Worm (Caenorhabditis elegans): ENCODE measurements around the gene gcy-29.

Gene gcy-29

ce11 chrII:14580549-14580948, 32.0 kb upstream of the gcy-29 start, which contains the start of the genes nspb-8 and nspb-9:
Gene nspb-8, minus strand, starts transcription at chrII:14580649.
Gene nspb-9, plus strand, starts transcription at chrII:14580859.
- TF ChIP-seq mab-9 (GFP tag; IDR thresholded peaks at IDR 0.05) (no peak), efl-1 (optimal IDR thresholded peaks at IDR 0.05) (no peak), efl-1 (GFP tag; optimal IDR thresholded peaks at IDR 0.05 in 1 of 2) (peak in 1 of 2 experiments; percentile 62)

DNA sequence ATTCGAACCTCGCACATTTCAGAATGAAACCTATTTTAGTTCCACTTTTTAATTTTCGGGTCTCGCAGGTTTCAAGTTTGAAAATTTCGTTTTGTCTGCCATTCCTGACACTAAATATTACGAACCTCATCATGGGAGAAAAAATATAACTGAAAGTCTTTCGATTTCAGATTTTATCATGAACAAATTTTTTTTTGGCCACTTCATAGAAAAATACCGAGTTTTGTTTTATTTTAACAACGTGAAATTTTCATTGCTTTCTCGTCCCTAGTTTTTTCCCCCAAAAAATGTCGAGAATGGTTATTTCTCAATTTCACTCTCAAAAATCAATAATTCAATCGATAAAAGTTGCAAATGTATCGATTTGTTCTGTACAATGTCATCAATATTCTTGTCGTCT, 30.1 kb upstream of the gcy-29 start, which contains the start of gene C01G12.9:
Gene C01G12.9 (plus strand): TSS at position 301 of the 400 bp plus-strand sequence.
- TF ChIP-seq tlp-1 (tag; optimal IDR thresholded peaks at IDR 0.05), result no peak
- TF ChIP-seq efl-1 (optimal IDR thresholded peaks at IDR 0.05), result no peak
- peak in 1 of 2 experiments; percentile 51 for TF ChIP-seq efl-1 (GFP tag; optimal IDR thresholded peaks at IDR 0.05 in 1 of 2)

DNA sequence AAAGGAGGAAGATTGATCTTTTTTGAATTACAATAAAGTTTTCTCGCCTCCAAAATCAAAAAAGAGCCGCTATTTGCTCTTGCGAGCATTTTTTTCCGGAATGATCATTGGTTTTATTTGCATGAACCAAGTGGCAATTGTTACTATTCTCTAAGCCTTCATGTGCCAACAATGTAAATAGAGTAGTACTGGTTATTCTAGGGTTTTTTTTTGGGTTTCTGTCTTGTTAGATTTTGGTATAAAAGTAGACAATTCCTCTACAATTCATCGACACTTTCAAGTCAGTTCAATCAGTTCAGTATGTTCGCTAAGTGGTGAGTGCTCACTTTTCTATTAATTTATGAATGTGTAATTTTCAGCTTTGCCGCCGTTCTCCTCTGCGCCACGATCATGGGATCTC, 29.4 kb upstream of the gcy-29 start, which contains the start of gene nspb-7:
Gene nspb-7 (plus strand): TSS at position 301 of the 400 bp plus-strand sequence.
- TF ChIP-seq pag-3 (tag; optimal IDR thresholded peaks at IDR 0.05; ENCODE audit: borderline replicate concordance, insufficient read depth), result no peak
- no peak for TF ChIP-seq nhr-84 (tag; optimal IDR thresholded peaks at IDR 0.05)

DNA sequence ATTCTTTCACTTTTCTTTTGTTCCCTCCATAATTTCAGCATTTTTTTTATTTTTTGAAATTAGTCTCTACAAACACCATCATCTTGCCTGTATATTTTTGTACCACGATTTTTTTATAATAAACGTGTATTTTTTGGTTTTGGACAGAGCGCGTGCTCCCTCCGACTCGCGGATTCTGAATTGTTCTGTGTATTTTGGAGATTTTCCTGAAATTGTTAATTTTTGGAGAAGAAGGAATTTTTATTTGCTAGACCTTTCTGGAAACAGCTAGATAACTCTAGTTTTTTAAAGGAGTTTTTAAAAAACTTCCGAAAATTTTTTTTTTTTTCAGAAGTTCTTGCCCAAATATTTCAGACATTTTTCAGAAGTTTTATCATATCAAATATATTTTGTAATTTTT, 27.8 kb upstream of the gcy-29 start, which contains the start of gene C01G12.13:
Gene C01G12.13 (plus strand): TSS at position 301 of the 400 bp plus-strand sequence.
- TF ChIP-seq ceh-8 (GFP tag; optimal IDR thresholded peaks at IDR 0.05) (no peak), jun-1 (tag; optimal IDR thresholded peaks at IDR 0.05) (no peak), nhr-84 (tag; optimal IDR thresholded peaks at IDR 0.05) (no peak), lin-14 (GFP tag; optimal IDR thresholded peaks at IDR 0.05) (no peak), pax-3 (tag; optimal IDR thresholded peaks at IDR 0.05) (no peak), dpl-1 (GFP tag; optimal IDR thresholded peaks at IDR 0.05) (no peak), nhr-71 (tag; optimal IDR thresholded peaks at IDR 0.05) (no peak)

DNA sequence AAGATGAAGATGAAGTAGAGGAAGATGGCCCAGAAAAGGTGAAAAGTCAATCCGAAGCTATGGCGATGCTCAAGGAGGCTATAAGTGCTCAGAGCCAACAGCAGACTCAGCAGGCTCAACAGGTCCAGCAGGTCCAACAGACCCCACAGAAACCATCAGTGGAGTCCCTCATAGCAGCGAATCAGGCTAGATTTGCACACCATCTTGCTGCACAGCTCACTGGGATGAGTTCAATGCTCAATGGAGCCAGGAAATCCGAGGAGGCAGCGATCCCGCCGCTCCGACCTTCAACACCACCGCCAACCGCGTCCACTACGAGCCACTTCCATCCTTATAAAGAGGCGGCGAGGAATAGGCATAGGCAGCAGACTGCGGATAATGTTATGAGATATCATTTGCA, 26.2 kb upstream of the gcy-29 start:
- no peak for TF ChIP-seq hpl-2 (GFP tag; optimal IDR thresholded peaks at IDR 0.05)
- no peak for TF ChIP-seq lin-35 (GFP tag; optimal IDR thresholded peaks at IDR 0.05)
- no peak for TF ChIP-seq ztf-4 (tag; optimal IDR thresholded peaks at IDR 0.05)
- TF ChIP-seq swsn-7 (tag; optimal IDR thresholded peaks at IDR 0.05), result no peak
- no peak for TF ChIP-seq lin-15B (tag; optimal IDR thresholded peaks at IDR 0.05)
- TF ChIP-seq snu-23 (GFP tag; optimal IDR thresholded peaks at IDR 0.05), result no peak

- TF ChIP-seq tbx-2 (tag; optimal IDR thresholded peaks at IDR 0.05) (no peak), jun-1 (tag; optimal IDR thresholded peaks at IDR 0.05) (no peak), mab-9 (GFP tag; IDR thresholded peaks at IDR 0.05) (no peak), pqm-1 (tag; optimal IDR thresholded peaks at IDR 0.05) (no peak)
These were observed 24.7 kb upstream of the gcy-29 start, which contains the start of gene madf-5 for ce11 chrII:14573315-14573714. Gene madf-5, plus strand, starts transcription at chrII:14573615.

DNA sequence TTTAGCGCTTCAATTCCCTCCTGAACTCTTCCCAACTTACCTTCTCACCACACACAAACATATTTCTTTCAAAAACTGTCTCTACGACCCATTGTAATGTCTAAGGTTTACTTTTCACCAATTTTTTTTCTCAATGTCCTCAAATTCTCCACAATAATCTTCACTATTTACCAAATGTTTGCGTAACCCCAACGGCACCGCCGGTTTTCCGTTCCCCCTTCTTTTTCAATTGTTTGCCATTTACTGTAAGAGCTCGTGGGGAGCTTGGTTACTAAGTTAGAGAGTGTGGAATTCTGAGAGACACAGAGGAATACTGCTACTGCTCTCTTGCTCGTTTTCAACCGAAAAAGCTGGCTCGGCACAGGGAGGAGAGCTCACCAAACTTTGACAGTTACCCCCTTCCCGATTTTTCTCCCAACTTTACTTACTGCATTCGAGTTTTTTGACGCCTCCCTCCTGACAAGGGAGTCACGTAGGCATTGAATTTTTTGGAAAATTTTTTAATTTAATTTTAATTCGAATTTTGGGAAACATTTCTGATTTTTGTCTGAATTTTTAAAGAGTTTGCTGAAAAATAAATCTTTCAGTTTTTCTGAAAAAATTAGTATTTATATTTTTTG, 22.1 kb upstream of the gcy-29 start:
- TF ChIP-seq isw-1 (GFP tag; IDR thresholded peaks at IDR 0.05) (no peak), nhr-20 (tag; optimal IDR thresholded peaks at IDR 0.05) (no peak), nhr-77 (tag; optimal IDR thresholded peaks at IDR 0.05) (peak; percentile 71), hpl-2 (GFP tag; optimal IDR thresholded peaks at IDR 0.05) (no peak), nhr-84 (tag; optimal IDR thresholded peaks at IDR 0.05) (no peak), alr-1 (tag; optimal IDR thresholded peaks at IDR 0.05; ENCODE audit: borderline replicate concordance) (no peak), dpl-1 (GFP tag; optimal IDR thresholded peaks at IDR 0.05) (no peak), unc-30 (tag; optimal IDR thresholded peaks at IDR 0.05) (no peak), efl-1 (optimal IDR thresholded peaks at IDR 0.05) (no peak), efl-1 (GFP tag; optimal IDR thresholded peaks at IDR 0.05 in 1 of 2) (peak in 1 of 2 experiments; percentile 91), nhr-28 (tag; optimal IDR thresholded peaks at IDR 0.05) (no peak), lsy-2 (tag; optimal IDR thresholded peaks at IDR 0.05) (peak in 1 of 2 experiments; percentile 4), C16A3.4 (tag; optimal IDR thresholded peaks at IDR 0.05) (no peak), mef-2 (tag; optimal IDR thresholded peaks at IDR 0.05) (no peak), nhr-237 (tag; optimal IDR thresholded peaks at IDR 0.05) (no peak)
